ENCODE assay signal across 4 fruit fly cellular contexts in genomic region chr3L:3778463-3778862, dm6.
A peak's percentile ranks its signal among the peaks of the same experiment; 100 is the strongest.
TF ChIP-seq lines count a peak whose summit lies in the region.

No protein-coding gene starts in this region.

- TF ChIP-seq CTCF in whole organism, embryonic (GFP tag; optimal IDR thresholded peaks at IDR 0.05; lab: Kevin White, UChicago): no peak

TF ChIP-seq in whole organism, embryonic, 481 proteins besides CTCF, POLR2A, EP300 and RAD21 (continues in another document):
- TF ChIP-seq esg (GFP tag; conservative IDR thresholded peaks at IDR 0.05; lab: Robert Waterston, UW) (no peak), BtbVII (GFP tag; optimal IDR thresholded peaks at IDR 0.05; lab: Kevin White, UChicago) (no peak), nom (GFP tag; optimal IDR thresholded peaks at IDR 0.05; lab: Kevin White, UChicago) (no peak), peb (GFP tag; IDR thresholded peaks at IDR 0.05; lab: Robert Waterston, UW) (no peak), CG14667 (GFP tag; IDR thresholded peaks at IDR 0.05; lab: Robert Waterston, UW) (no peak), CG4707 (GFP tag; optimal IDR thresholded peaks at IDR 0.05; lab: Kevin White, UChicago) (no peak), bcd (GFP tag; optimal IDR thresholded peaks at IDR 0.05; lab: Kevin White, UChicago) (no peak), wor (GFP tag; IDR thresholded peaks at IDR 0.05; lab: Robert Waterston, UW) (no peak), jumu (GFP tag; optimal IDR thresholded peaks at IDR 0.05; lab: Kevin White, UChicago) (no peak), CG7271 (tag; optimal IDR thresholded peaks at IDR 0.05; lab: Kevin White, UChicago) (no peak), Doc3 (GFP tag; IDR thresholded peaks at IDR 0.05; lab: Robert Waterston, UW; ENCODE audit: partially characterized antibody) (no peak), CG9817 (tag; optimal IDR thresholded peaks at IDR 0.05; lab: Kevin White, UChicago) (no peak), dpn (GFP tag; optimal IDR thresholded peaks at IDR 0.05; lab: Kevin White, UChicago) (no peak), jigr1 (GFP tag; IDR thresholded peaks at IDR 0.05; lab: Robert Waterston, UW) (no peak), Drgx (GFP tag; IDR thresholded peaks at IDR 0.05; lab: Robert Waterston, UW) (peak; percentile 26; the same call in 1 of the 2 replicates), pita (GFP tag; optimal IDR thresholded peaks at IDR 0.05; lab: Kevin White, UChicago) (no peak), ERR (GFP tag; optimal IDR thresholded peaks at IDR 0.05; lab: Kevin White, UChicago) (no peak), CG9609 (GFP tag; optimal IDR thresholded peaks at IDR 0.05; lab: Kevin White, UChicago) (no peak), CG31388 (GFP tag; optimal IDR thresholded peaks at IDR 0.05; lab: Kevin White, UChicago) (no peak), ssp (GFP tag; IDR thresholded peaks at IDR 0.05; lab: Robert Waterston, UW) (no peak), ab (GFP tag; optimal IDR thresholded peaks at IDR 0.05; lab: Kevin White, UChicago) (no peak), Adf1 (GFP tag; IDR thresholded peaks at IDR 0.05; lab: Robert Waterston, UW) (no peak), CG8290 (GFP tag; optimal IDR thresholded peaks at IDR 0.05; lab: Kevin White, UChicago) (no peak), CG8290 (tag; optimal IDR thresholded peaks at IDR 0.05; lab: Kevin White, UChicago) (no peak)

TF ChIP-seq in whole organism, prepupa, 60 proteins besides CTCF, POLR2A, EP300 and RAD21 (continues in another document):
- TF ChIP-seq pdm3 (GFP tag; optimal IDR thresholded peaks at IDR 0.05; lab: Kevin White, UChicago) (no peak), CG3919 (GFP tag; optimal IDR thresholded peaks at IDR 0.05; lab: Kevin White, UChicago) (no peak), CG32006 (GFP tag; optimal IDR thresholded peaks at IDR 0.05; lab: Kevin White, UChicago) (peak; percentile 43), Hr4 (GFP tag; optimal IDR thresholded peaks at IDR 0.05; lab: Kevin White, UChicago) (peak; percentile 18), CG6808 (GFP tag; optimal IDR thresholded peaks at IDR 0.05; lab: Kevin White, UChicago) (no peak), Hr39 (GFP tag; optimal IDR thresholded peaks at IDR 0.05; lab: Kevin White, UChicago) (peak; percentile 29), svp (GFP tag; lab: Kevin White, UChicago) (peak; percentile 64), Eip93F (GFP tag; optimal IDR thresholded peaks at IDR 0.05; lab: Kevin White, UChicago) (peak; percentile 6), Smox (GFP tag; optimal IDR thresholded peaks at IDR 0.05; lab: Kevin White, UChicago) (peak; percentile 11), CG6854 (GFP tag; optimal IDR thresholded peaks at IDR 0.05; lab: Kevin White, UChicago) (no peak), CG31627 (GFP tag; optimal IDR thresholded peaks at IDR 0.05; lab: Kevin White, UChicago) (peak; percentile 16), Met (GFP tag; optimal IDR thresholded peaks at IDR 0.05; lab: Kevin White, UChicago) (peak; percentile 54), dsx (GFP tag; optimal IDR thresholded peaks at IDR 0.05; lab: Kevin White, UChicago; ENCODE audit: poor library complexity, severe bottlenecking) (no peak), fd59A (GFP tag; optimal IDR thresholded peaks at IDR 0.05; lab: Kevin White, UChicago) (no peak), esn (GFP tag; optimal IDR thresholded peaks at IDR 0.05; lab: Kevin White, UChicago) (peak; percentile 43), lz (GFP tag; optimal IDR thresholded peaks at IDR 0.05; lab: Kevin White, UChicago) (peak; percentile 24), CG15336 (GFP tag; IDR thresholded peaks at IDR 0.05; lab: Robert Waterston, UW) (peak; percentile 55; the same call in 1 of the 2 replicates), Sox14 (GFP tag; optimal IDR thresholded peaks at IDR 0.05; lab: Kevin White, UChicago) (peak; percentile 13), Eip78C (GFP tag; lab: Kevin White, UChicago) (peak; percentile 79), CG6276 (GFP tag; optimal IDR thresholded peaks at IDR 0.05; lab: Kevin White, UChicago) (peak; percentile 49), CG3032 (tag; optimal IDR thresholded peaks at IDR 0.05; lab: Kevin White, UChicago) (no peak), CG8119 (GFP tag; IDR thresholded peaks at IDR 0.05; lab: Robert Waterston, UW) (0 out of 3 replicates have a peak, but pooled peaks have one; percentile 35), Sox102F (GFP tag; optimal IDR thresholded peaks at IDR 0.05; lab: Kevin White, UChicago) (peak; percentile 16), achi (GFP tag; optimal IDR thresholded peaks at IDR 0.05; lab: Kevin White, UChicago) (peak; percentile 19)

TF ChIP-seq in whole organism, pupa, 21 proteins besides CTCF, POLR2A, EP300 and RAD21:
- TF ChIP-seq Ets98B (GFP tag; IDR thresholded peaks at IDR 0.05; lab: Robert Waterston, UW) (0 out of 2 replicates have a peak, but pooled peaks have one; percentile 12), CG10348 (GFP tag; IDR thresholded peaks at IDR 0.05; lab: Robert Waterston, UW) (no peak), CG14655 (GFP tag; optimal IDR thresholded peaks at IDR 0.05; lab: Kevin White, UChicago) (peak; percentile 25), CG8159 (tag; optimal IDR thresholded peaks at IDR 0.05; lab: Kevin White, UChicago) (peak; percentile 29), CG17806 (tag; optimal IDR thresholded peaks at IDR 0.05; lab: Kevin White, UChicago) (peak; percentile 23), CG4496 (GFP tag; IDR thresholded peaks at IDR 0.05; lab: Robert Waterston, UW) (0 out of 3 replicates have a peak, but pooled peaks have one; percentile 29), Snoo (tag; optimal IDR thresholded peaks at IDR 0.05; lab: Kevin White, UChicago) (no peak), CG8301 (tag; optimal IDR thresholded peaks at IDR 0.05; lab: Kevin White, UChicago) (peak; percentile 13), CG13204 (GFP tag; optimal IDR thresholded peaks at IDR 0.05; lab: Kevin White, UChicago) (no peak)

TF ChIP-seq in whole organism, wandering third instar larva, 38 proteins besides CTCF, POLR2A, EP300 and RAD21:
- no peak for TF ChIP-seq Abd-B (GFP tag; optimal IDR thresholded peaks at IDR 0.05; lab: Kevin White, UChicago)
- no peak for TF ChIP-seq tai (GFP tag; optimal IDR thresholded peaks at IDR 0.05; lab: Kevin White, UChicago)
- TF ChIP-seq Jra (GFP tag; optimal IDR thresholded peaks at IDR 0.05; lab: Kevin White, UChicago): no peak
- TF ChIP-seq N (GFP tag; optimal IDR thresholded peaks at IDR 0.05; lab: Kevin White, UChicago): no peak
- no peak for TF ChIP-seq CrebA (GFP tag; optimal IDR thresholded peaks at IDR 0.05; lab: Kevin White, UChicago; ENCODE audit: borderline replicate concordance)
- no peak for TF ChIP-seq CG32264 (GFP tag; optimal IDR thresholded peaks at IDR 0.05; lab: Kevin White, UChicago)
- no peak for TF ChIP-seq Mio (GFP tag; optimal IDR thresholded peaks at IDR 0.05; lab: Kevin White, UChicago)
- TF ChIP-seq Hr78 (GFP tag; optimal IDR thresholded peaks at IDR 0.05; lab: Kevin White, UChicago): no peak
- TF ChIP-seq psq (GFP tag; optimal IDR thresholded peaks at IDR 0.05; lab: Kevin White, UChicago): peak; percentile 14
- TF ChIP-seq Myc (optimal IDR thresholded peaks at IDR 0.05; lab: Kevin White, UChicago): no peak
- TF ChIP-seq GATAd (GFP tag; optimal IDR thresholded peaks at IDR 0.05; lab: Kevin White, UChicago): no peak
- no peak for TF ChIP-seq CG9705 (GFP tag; optimal IDR thresholded peaks at IDR 0.05; lab: Kevin White, UChicago)
- no peak for TF ChIP-seq OdsH (GFP tag; optimal IDR thresholded peaks at IDR 0.05; lab: Kevin White, UChicago)
- no peak for TF ChIP-seq br (GFP tag; optimal IDR thresholded peaks at IDR 0.05; lab: Kevin White, UChicago)
- no peak for TF ChIP-seq h (GFP tag; optimal IDR thresholded peaks at IDR 0.05; lab: Kevin White, UChicago)
- TF ChIP-seq dmrt93B (GFP tag; optimal IDR thresholded peaks at IDR 0.05; lab: Kevin White, UChicago): peak; percentile 41
- peak; percentile 3 for TF ChIP-seq rgr (GFP tag; optimal IDR thresholded peaks at IDR 0.05; lab: Kevin White, UChicago)
- no peak for TF ChIP-seq sv (GFP tag; optimal IDR thresholded peaks at IDR 0.05; lab: Kevin White, UChicago)
- TF ChIP-seq ey (GFP tag; optimal IDR thresholded peaks at IDR 0.05; lab: Kevin White, UChicago): peak; percentile 35
- peak; percentile 62 for TF ChIP-seq HLH106 (tag; optimal IDR thresholded peaks at IDR 0.05; lab: Kevin White, UChicago)

Comparison
In these comparisons a context has a peak if more than half of its experiments do, and no peak if none do; other contexts are left out.
1. Of the 7 proteins assayed by ChIP-seq in both whole organism, embryonic and whole organism, prepupa: peak only in whole organism, embryonic: none; only in whole organism, prepupa: Hr39 and Sox102F; in both: none; in neither: 5.